Comparison of ENCODE assay signal across 4 fruit fly cellular contexts in genomic region chrX:16587021-16587667, dm6.
TF ChIP-seq lines count a peak whose summit lies in the region.

TSS of gene CanA-14F (minus strand) at chrX:16587172.

- TF ChIP-seq CTCF in whole organism, embryonic (GFP tag; optimal IDR thresholded peaks at IDR 0.05; lab: Kevin White, UChicago), result peak; percentile 19

TF ChIP-seq in whole organism, adult, 20 proteins besides CTCF, POLR2A, EP300 and RAD21:
- TF ChIP-seq cnc (optimal IDR thresholded peaks at IDR 0.05; lab: Kevin White, UChicago), result no peak
- TF ChIP-seq CG1620 (GFP tag; optimal IDR thresholded peaks at IDR 0.05; lab: Kevin White, UChicago), result peak; percentile 45
- peak; percentile 8 for TF ChIP-seq CG7101 (tag; optimal IDR thresholded peaks at IDR 0.05; lab: Kevin White, UChicago)
- no peak for TF ChIP-seq CG33017 (tag; optimal IDR thresholded peaks at IDR 0.05; lab: Kevin White, UChicago)
- TF ChIP-seq bab1 (GFP tag; optimal IDR thresholded peaks at IDR 0.05; lab: Kevin White, UChicago), result peak; percentile 50
- TF ChIP-seq pad (GFP tag; optimal IDR thresholded peaks at IDR 0.05; lab: Kevin White, UChicago), result no peak
- TF ChIP-seq kay (GFP tag; lab: Kevin White, UChicago; ENCODE audit: borderline replicate concordance), result no peak
- TF ChIP-seq CG14711 (tag; optimal IDR thresholded peaks at IDR 0.05; lab: Kevin White, UChicago), result no peak
- TF ChIP-seq cic (GFP tag; optimal IDR thresholded peaks at IDR 0.05; lab: Kevin White, UChicago), result peak; percentile 14
- TF ChIP-seq ovo (GFP tag; optimal IDR thresholded peaks at IDR 0.05; lab: Kevin White, UChicago), result no peak
- no peak for TF ChIP-seq CG7045 (GFP tag; optimal IDR thresholded peaks at IDR 0.05; lab: Kevin White, UChicago)
- TF ChIP-seq tj (GFP tag; optimal IDR thresholded peaks at IDR 0.05; lab: Kevin White, UChicago), result no peak
- no peak for TF ChIP-seq CG11617 (GFP tag; optimal IDR thresholded peaks at IDR 0.05; lab: Kevin White, UChicago)
- TF ChIP-seq CG12768 (GFP tag; optimal IDR thresholded peaks at IDR 0.05; lab: Kevin White, UChicago), result no peak
- TF ChIP-seq Mnt (GFP tag; optimal IDR thresholded peaks at IDR 0.05; lab: Kevin White, UChicago), result peak; percentile 33

TF ChIP-seq in whole organism, embryonic, 481 proteins besides CTCF, POLR2A, EP300 and RAD21 (continues in another document):
- TF ChIP-seq org-1 (GFP tag; optimal IDR thresholded peaks at IDR 0.05; lab: Kevin White, UChicago) (no peak), TFAM (GFP tag; optimal IDR thresholded peaks at IDR 0.05; lab: Kevin White, UChicago) (no peak), Oaz (GFP tag; IDR thresholded peaks at IDR 0.05; lab: Robert Waterston, UW) (no peak), CG7963 (GFP tag; IDR thresholded peaks at IDR 0.05; lab: Robert Waterston, UW; ENCODE audit: partially characterized antibody) (0 out of 3 replicates have a peak, but pooled peaks have one; percentile 25), da (GFP tag; optimal IDR thresholded peaks at IDR 0.05; lab: Kevin White, UChicago) (no peak), CG10209 (GFP tag; optimal IDR thresholded peaks at IDR 0.05; lab: Kevin White, UChicago) (no peak), lola (GFP tag; optimal IDR thresholded peaks at IDR 0.05; lab: Kevin White, UChicago) (no peak), trem (tag; optimal IDR thresholded peaks at IDR 0.05; lab: Kevin White, UChicago) (no peak), Atf3 (GFP tag; optimal IDR thresholded peaks at IDR 0.05; lab: Kevin White, UChicago) (no peak), CG16813 (GFP tag; IDR thresholded peaks at IDR 0.05; lab: Robert Waterston, UW; ENCODE audit: partially characterized antibody) (peak; percentile 54; the same call in 2 of the 3 replicates), CG2116 (GFP tag; optimal IDR thresholded peaks at IDR 0.05; lab: Kevin White, UChicago) (peak; percentile 41), emc (GFP tag; optimal IDR thresholded peaks at IDR 0.05; lab: Kevin White, UChicago) (no peak), onecut (GFP tag; IDR thresholded peaks at IDR 0.05; lab: Robert Waterston, UW) (peak; percentile 62; the same call in 1 of the 2 replicates), ase (GFP tag; IDR thresholded peaks at IDR 0.05; lab: Robert Waterston, UW) (no peak), CG8924 (tag; optimal IDR thresholded peaks at IDR 0.05; lab: Kevin White, UChicago) (no peak), Dek (tag; optimal IDR thresholded peaks at IDR 0.05; lab: Kevin White, UChicago) (peak; percentile 5), Meics (GFP tag; optimal IDR thresholded peaks at IDR 0.05; lab: Kevin White, UChicago) (no peak), Ets65A (GFP tag; lab: Kevin White, UChicago) (peak; percentile 68), dati (GFP tag; IDR thresholded peaks at IDR 0.05; lab: Robert Waterston, UW) (no peak), CG3995 (GFP tag; optimal IDR thresholded peaks at IDR 0.05; lab: Kevin White, UChicago) (peak; percentile 65), CG1832 (GFP tag; optimal IDR thresholded peaks at IDR 0.05; lab: Kevin White, UChicago) (no peak), sens (GFP tag; lab: Kevin White, UChicago) (peak; percentile 27), CG2202 (tag; optimal IDR thresholded peaks at IDR 0.05; lab: Kevin White, UChicago) (no peak), pzg (GFP tag; optimal IDR thresholded peaks at IDR 0.05; lab: Kevin White, UChicago) (peak; percentile 53), BEAF-32 (GFP tag; optimal IDR thresholded peaks at IDR 0.05; lab: Kevin White, UChicago) (peak; percentile 62), CG32532 (GFP tag; IDR thresholded peaks at IDR 0.05; lab: Robert Waterston, UW) (peak; percentile 24; the same call in 1 of the 2 replicates)

TF ChIP-seq in whole organism, prepupa, 60 proteins besides CTCF, POLR2A, EP300 and RAD21:
- TF ChIP-seq Ets21C (GFP tag; optimal IDR thresholded peaks at IDR 0.05; lab: Kevin White, UChicago) (no peak), CG1621 (tag; optimal IDR thresholded peaks at IDR 0.05; lab: Kevin White, UChicago) (peak; percentile 17), Eip78C (GFP tag; lab: Kevin White, UChicago) (peak; percentile 53)

TF ChIP-seq in whole organism, pupa, 21 proteins besides CTCF, POLR2A, EP300 and RAD21:
- TF ChIP-seq CG12605 (GFP tag; IDR thresholded peaks at IDR 0.05; lab: Robert Waterston, UW), result 0 out of 2 replicates have a peak, but pooled peaks have one; percentile 29
- TF ChIP-seq D1 (tag; optimal IDR thresholded peaks at IDR 0.05; lab: Kevin White, UChicago), result no peak
